Fruit fly (Drosophila melanogaster) whole organism, pupa: Measurements from ENCODE around the gene Oat.

Experiments
- CG10348 ChIP-seq: fragments of 200-800 bp; sonication (Bioruptor generic); IDR thresholded peaks from 2 replicates; pipeline ENCODE4 v1.3.6; 2022; ENCODE audit warnings: missing biosample characterization, missing genetic modification characterization
- CG12605 ChIP-seq: fragments of 200-800 bp; sonication (Bioruptor generic); IDR thresholded peaks from 2 replicates; pipeline ENCODE4 v1.3.6; 2022; ENCODE audit warnings: missing biosample characterization, missing genetic modification characterization
- CG13204 ChIP-seq: fragments of 200-800 bp; sonication (Bioruptor generic); optimal IDR thresholded peaks from 2 replicates; lab custom pipeline; 2018; ENCODE audit warnings: missing biosample characterization, mild to moderate bottlenecking, missing genetic modification characterization, moderate library complexity
- CG14655 ChIP-seq: fragments of 200-800 bp; sonication (Bioruptor generic); optimal IDR thresholded peaks from 3 replicates; lab custom pipeline; 2017; ENCODE audit warnings: mild to moderate bottlenecking, missing biosample characterization, missing genetic modification reagents, missing genetic modification characterization
- CG15710 ChIP-seq: fragments of 200-800 bp; sonication (Bioruptor generic); optimal IDR thresholded peaks from 2 replicates; lab custom pipeline; 2018; ENCODE audit warnings: missing biosample characterization, mild to moderate bottlenecking, missing genetic modification characterization, moderate library complexity
- CG17806 ChIP-seq: fragments of 200-800 bp; sonication (Bioruptor generic); optimal IDR thresholded peaks from 2 replicates; lab custom pipeline; 2018; ENCODE audit warnings: missing biosample characterization, mild to moderate bottlenecking, missing genetic modification characterization, moderate library complexity
- CG32121 ChIP-seq: fragments of 200-800 bp; sonication (Bioruptor generic); IDR thresholded peaks from 2 replicates; pipeline ENCODE4 v1.3.6; 2022; ENCODE audit warnings: missing biosample characterization, missing genetic modification characterization
- CG34367 ChIP-seq: fragments of 200-800 bp; sonication (Bioruptor generic); optimal IDR thresholded peaks from 2 replicates; lab custom pipeline; 2018; ENCODE audit warnings: missing biosample characterization, mild to moderate bottlenecking, missing genetic modification characterization
- CG4496 ChIP-seq: fragments of 200-800 bp; sonication (Bioruptor generic); IDR thresholded peaks from 3 replicates; pipeline ENCODE4 v1.3.6; 2022; ENCODE audit warnings: missing biosample characterization, missing genetic modification characterization
- CG8159 ChIP-seq: fragments of 200-800 bp; sonication (Bioruptor generic); optimal IDR thresholded peaks from 3 replicates; lab custom pipeline; 2018; ENCODE audit warnings: missing biosample characterization, mild to moderate bottlenecking, missing genetic modification characterization, moderate library complexity
- CG8301 ChIP-seq: fragments of 200-800 bp; sonication (Bioruptor generic); optimal IDR thresholded peaks from 2 replicates; lab custom pipeline; 2018; ENCODE audit warnings: missing biosample characterization, mild to moderate bottlenecking, missing genetic modification characterization
- CG9948 ChIP-seq: fragments of 200-800 bp; sonication (Bioruptor generic); optimal IDR thresholded peaks from 2 replicates; lab custom pipeline; 2018; ENCODE audit warnings: missing biosample characterization, mild to moderate bottlenecking, missing genetic modification characterization, moderate library complexity
- D1 ChIP-seq: fragments of 200-800 bp; sonication (Bioruptor generic); optimal IDR thresholded peaks from 2 replicates; lab custom pipeline; 2018; ENCODE audit warnings: missing biosample characterization, mild to moderate bottlenecking, missing genetic modification characterization, moderate library complexity
- EcR ChIP-seq: fragments of 200-800 bp; sonication (Bioruptor generic); optimal IDR thresholded peaks from 3 replicates; lab custom pipeline; 2019; ENCODE audit warnings: missing biosample characterization, missing genetic modification characterization, mild to moderate bottlenecking, moderate library complexity, missing genetic modification reagents
- Ets98B ChIP-seq: fragments of 200-800 bp; sonication (Bioruptor generic); IDR thresholded peaks from 2 replicates; pipeline ENCODE4 v1.3.6; 2022; ENCODE audit warnings: missing biosample characterization, missing genetic modification characterization
- Pif1A ChIP-seq: fragments of 200-800 bp; sonication (Bioruptor generic); optimal IDR thresholded peaks from 3 replicates; lab custom pipeline; 2016; ENCODE audit warnings: missing biosample characterization, missing genetic modification characterization
- Pif1B ChIP-seq: fragments of 200-800 bp; sonication (Bioruptor generic); optimal IDR thresholded peaks from 3 replicates; lab custom pipeline; 2016; ENCODE audit warnings: missing biosample characterization, missing genetic modification characterization
- Snoo ChIP-seq: fragments of 200-800 bp; sonication (Bioruptor generic); optimal IDR thresholded peaks from 3 replicates; lab custom pipeline; 2017; ENCODE audit warnings: missing biosample characterization, mild to moderate bottlenecking, missing genetic modification characterization, inconsistent platforms
- fd96Ca ChIP-seq: fragments of 200-800 bp; sonication (Bioruptor generic); IDR thresholded peaks from 3 replicates; pipeline ENCODE4 v1.3.6; 2022; ENCODE audit warnings: missing biosample characterization, missing genetic modification characterization
- gl ChIP-seq: fragments of 200-800 bp; sonication (Bioruptor generic); optimal IDR thresholded peaks from 2 replicates; lab custom pipeline; 2018; ENCODE audit warnings: missing biosample characterization, mild to moderate bottlenecking, missing genetic modification characterization
- rn ChIP-seq: fragments of 200-800 bp; sonication (Bioruptor generic); IDR thresholded peaks from 2 replicates; pipeline ENCODE4 v1.3.6; 2022; ENCODE audit warnings: missing biosample characterization, missing genetic modification characterization

Gene Oat

dm6 chr3L:19650121-19650520 is 470 bp upstream of the Oat start:
- no peak for TF ChIP-seq CG15710 (tag; lab: Kevin White, UChicago)
- TF ChIP-seq CG34367 (tag; lab: Kevin White, UChicago) = no peak
- no peak for TF ChIP-seq CG8301 (tag; lab: Kevin White, UChicago)
- TF ChIP-seq D1 (tag; lab: Kevin White, UChicago) = no peak
- no peak for TF ChIP-seq Pif1B (GFP tag; lab: Kevin White, UChicago)
- TF ChIP-seq CG4496 (GFP tag; lab: Robert Waterston, UW) = no peak
- no peak for TF ChIP-seq CG17806
- no peak for TF ChIP-seq Pif1A (GFP tag; lab: Kevin White, UChicago)
- TF ChIP-seq CG10348 (GFP tag; lab: Robert Waterston, UW) = no peak
- TF ChIP-seq CG32121 (GFP tag; lab: Robert Waterston, UW) = no peak

dm6 chr3L:19648648-19649047 is 1.0 kb downstream of the Oat start:
- TF ChIP-seq EcR (GFP tag; lab: Kevin White, UChicago) (no peak), CG10348 (GFP tag; lab: Robert Waterston, UW) (no peak), Pif1B (GFP tag; lab: Kevin White, UChicago) (no peak), Ets98B (GFP tag; lab: Robert Waterston, UW) (no peak), CG9948 (tag; lab: Kevin White, UChicago) (no peak), CG8159 (tag; lab: Kevin White, UChicago) (no peak), CG4496 (GFP tag; lab: Robert Waterston, UW) (no peak), CG12605 (no peak), fd96Ca (GFP tag; lab: Robert Waterston, UW) (no peak), Snoo (tag; lab: Kevin White, UChicago) (no peak), gl (tag; lab: Kevin White, UChicago) (no peak), CG14655 (GFP tag; lab: Kevin White, UChicago) (no peak), CG13204 (no peak), CG34367 (tag; lab: Kevin White, UChicago) (no peak), CG15710 (tag; lab: Kevin White, UChicago) (no peak), D1 (tag; lab: Kevin White, UChicago) (no peak), CG8301 (tag; lab: Kevin White, UChicago) (no peak)

DNA sequence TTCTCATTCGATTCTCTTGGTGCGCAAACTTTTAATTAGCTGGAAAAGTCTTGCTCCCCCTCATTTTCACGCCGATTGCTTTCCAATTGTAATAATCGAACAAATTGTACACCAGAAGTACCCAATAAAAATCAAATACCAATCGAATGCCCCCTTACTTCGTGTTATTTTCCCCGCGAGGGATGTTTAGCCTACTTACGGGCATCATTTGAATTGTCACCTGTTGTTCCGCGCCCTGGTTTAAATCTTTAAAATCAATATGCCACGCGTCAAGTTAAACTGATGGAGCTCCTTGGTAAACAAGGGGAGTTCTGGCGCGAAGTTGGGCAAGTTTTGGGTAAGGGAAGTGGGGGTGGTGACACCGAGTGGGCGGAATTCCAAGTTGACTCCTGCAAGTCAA is 3.4 kb downstream of the Oat start:
- TF ChIP-seq rn (GFP tag; lab: Robert Waterston, UW) = no peak
- no peak for TF ChIP-seq gl (tag; lab: Kevin White, UChicago)
- no peak for TF ChIP-seq CG34367 (tag; lab: Kevin White, UChicago)
- no peak for TF ChIP-seq Snoo (tag; lab: Kevin White, UChicago)
- no peak for TF ChIP-seq CG12605
- TF ChIP-seq Pif1B (GFP tag; lab: Kevin White, UChicago) = no peak
- TF ChIP-seq CG32121 (GFP tag; lab: Robert Waterston, UW) = no peak
- no peak for TF ChIP-seq fd96Ca (GFP tag; lab: Robert Waterston, UW)
- no peak for TF ChIP-seq EcR (GFP tag; lab: Kevin White, UChicago)
- TF ChIP-seq CG17806 = no peak
- no peak for TF ChIP-seq CG4496 (GFP tag; lab: Robert Waterston, UW)
- TF ChIP-seq CG15710 (tag; lab: Kevin White, UChicago) = no peak
- TF ChIP-seq CG14655 (GFP tag; lab: Kevin White, UChicago) = no peak
- TF ChIP-seq CG13204 = no peak
- no peak for TF ChIP-seq CG9948 (tag; lab: Kevin White, UChicago)
- TF ChIP-seq Ets98B (GFP tag; lab: Robert Waterston, UW) = no peak
- TF ChIP-seq, all 21 proteins: peak for 0

DNA sequence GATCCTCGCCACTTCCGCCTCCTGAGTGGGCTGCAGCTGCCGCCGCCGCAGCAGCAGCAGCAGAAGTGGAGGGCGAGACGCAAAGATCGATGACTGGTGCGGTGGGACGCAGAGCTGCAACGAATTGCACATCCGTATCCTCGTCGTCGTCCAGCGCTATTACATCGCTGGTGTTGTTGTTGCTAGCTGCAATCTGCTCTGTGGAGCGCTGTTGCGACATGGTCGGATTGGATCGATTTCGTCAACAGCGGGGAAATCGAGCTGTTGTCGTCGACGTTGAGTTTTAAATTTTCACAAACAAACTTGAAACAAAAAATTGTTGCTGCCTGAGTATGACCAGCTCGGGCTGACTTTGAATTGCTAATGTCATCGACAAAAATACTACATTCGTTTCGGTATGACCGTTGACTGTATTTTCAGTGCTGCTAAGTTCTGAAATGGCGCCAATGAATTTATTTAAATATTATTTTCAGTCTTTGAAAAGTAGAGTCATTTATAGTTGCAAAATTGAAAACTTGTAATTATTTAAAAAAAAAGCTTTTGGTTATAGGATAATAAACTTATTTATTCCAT is 7.1 kb downstream of the Oat start, which contains the start of gene Rnf146:
Gene Rnf146 (minus strand): TSS at position 369 of the 573 bp plus-strand sequence.
- TF ChIP-seq CG4496 (GFP tag; lab: Robert Waterston, UW) (no peak), CG10348 (GFP tag; lab: Robert Waterston, UW) (no peak), EcR (GFP tag; lab: Kevin White, UChicago) (no peak), CG32121 (GFP tag; lab: Robert Waterston, UW) (no peak), CG9948 (tag; lab: Kevin White, UChicago) (no peak), D1 (tag; lab: Kevin White, UChicago) (peak; percentile 37), CG8159 (tag; lab: Kevin White, UChicago) (no peak), fd96Ca (GFP tag; lab: Robert Waterston, UW) (no peak), gl (tag; lab: Kevin White, UChicago) (peak; percentile 20), Pif1A (GFP tag; lab: Kevin White, UChicago) (no peak), CG17806 (no peak), Snoo (tag; lab: Kevin White, UChicago) (no peak)
- TF ChIP-seq, all 21 proteins: peak for 2

DNA sequence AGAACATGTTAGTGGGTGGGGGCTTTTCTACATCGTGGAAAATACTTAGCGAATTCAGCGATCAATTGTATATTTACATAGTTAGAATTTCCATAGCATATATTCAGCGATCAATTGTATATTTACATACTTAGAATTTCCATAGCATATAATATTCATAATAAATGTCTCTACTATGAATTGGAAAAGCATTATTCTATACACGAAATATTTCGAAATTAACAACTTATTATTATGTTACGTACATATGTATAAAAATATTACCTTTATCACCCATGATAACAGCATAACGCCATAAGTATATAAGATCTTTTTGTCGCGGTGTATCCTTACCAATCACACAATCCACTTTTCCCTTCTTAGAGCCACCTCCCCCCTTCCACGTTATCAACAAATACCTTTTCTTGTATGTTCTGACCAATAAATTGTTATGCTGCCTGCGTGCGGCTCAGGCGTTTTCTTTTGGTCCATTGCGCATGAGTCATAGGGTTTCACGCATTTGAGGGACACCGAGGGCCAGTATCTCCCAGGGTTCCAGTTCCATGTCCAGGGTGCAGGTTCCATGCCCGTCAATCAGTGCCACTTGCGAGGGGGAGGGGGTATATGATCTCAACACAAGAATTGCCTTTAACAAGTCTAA is 12.7 kb downstream of the Oat start:
- TF ChIP-seq fd96Ca (GFP tag; lab: Robert Waterston, UW) (no peak), rn (GFP tag; lab: Robert Waterston, UW) (no peak), CG15710 (tag; lab: Kevin White, UChicago) (peak; percentile 32), CG8301 (tag; lab: Kevin White, UChicago) (peak; percentile 38), gl (tag; lab: Kevin White, UChicago) (no peak), CG32121 (GFP tag; lab: Robert Waterston, UW) (no peak), Ets98B (GFP tag; lab: Robert Waterston, UW) (no peak), CG10348 (GFP tag; lab: Robert Waterston, UW) (no peak), CG17806 (peak; percentile 16), CG13204 (no peak), CG9948 (tag; lab: Kevin White, UChicago) (peak; percentile 54), CG34367 (tag; lab: Kevin White, UChicago) (no peak), D1 (tag; lab: Kevin White, UChicago) (peak; percentile 38), Pif1A (GFP tag; lab: Kevin White, UChicago) (no peak), CG8159 (tag; lab: Kevin White, UChicago) (peak; percentile 19), CG4496 (GFP tag; lab: Robert Waterston, UW) (no peak), EcR (GFP tag; lab: Kevin White, UChicago) (no peak)
